Fruit fly (Drosophila melanogaster) whole organism, wandering third instar larva: ENCODE results near the gene dpr8.
"Not testable (repeated sequence)": the region's sequence is repeated elsewhere in the genome, so short reads cannot be mapped to it uniquely, and the experiment has no call there.

ENCODE experiments used
- Abd-B ChIP-seq: fragments of >200 bp; optimal IDR thresholded peaks from 2 replicates; lab custom pipeline; 2017; ENCODE audit warnings: missing biosample characterization, missing genetic modification characterization
- Hr78 ChIP-seq: fragments of >200 bp; optimal IDR thresholded peaks from 2 replicates; lab custom pipeline; 2017; ENCODE audit warnings: missing biosample characterization, missing genetic modification characterization
- h ChIP-seq: fragments of 200-800 bp; sonication (Bioruptor generic); optimal IDR thresholded peaks from 3 replicates; lab custom pipeline; 2016; ENCODE audit warnings: missing biosample characterization, mild to moderate bottlenecking, missing genetic modification characterization
- lola ChIP-seq: fragments of >200 bp; optimal IDR thresholded peaks from 2 replicates; lab custom pipeline; 2017; ENCODE audit warnings: missing biosample characterization, missing genetic modification characterization
- psq ChIP-seq: fragments of 200-800 bp; sonication (Bioruptor generic); optimal IDR thresholded peaks from 3 replicates; lab custom pipeline; 2017; ENCODE audit warnings: missing biosample characterization, mild to moderate bottlenecking, missing genetic modification characterization, moderate library complexity

DNA sequence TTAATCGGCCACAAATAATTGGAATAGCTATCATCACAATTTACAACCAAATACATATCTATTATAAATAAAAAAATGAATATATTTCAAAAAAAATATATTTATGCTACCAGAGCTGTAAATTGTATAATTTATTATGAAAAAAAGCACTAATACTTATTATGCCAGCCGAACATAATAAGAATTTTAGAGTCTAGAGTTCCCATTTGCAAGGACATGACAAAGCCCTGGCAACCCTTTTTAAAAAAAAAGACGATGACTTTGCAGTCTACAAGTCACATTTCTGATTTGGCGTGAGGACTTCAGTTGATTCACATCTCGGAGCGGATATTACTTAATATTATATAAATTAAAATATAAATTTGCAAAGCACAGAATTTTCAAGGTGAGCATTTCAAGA, 58.0 kb downstream of the dpr8 start, which contains the start of gene betaNACtes4:
- not testable (repeated sequence) for TF ChIP-seq Hr78 (GFP tag; lab: Kevin White, UChicago); Abd-B (GFP tag; lab: Kevin White, UChicago); h; psq (GFP tag; lab: Kevin White, UChicago); lola
